Fruit fly (Drosophila melanogaster) whole organism, prepupa: ENCODE measurements around the gene ex.

Experiments
- CG10669 ChIP-seq: fragments of 200-800 bp; sonication (Bioruptor generic); optimal IDR thresholded peaks from 3 replicates; lab custom pipeline; 2018; ENCODE audit warnings: missing biosample characterization, mild to moderate bottlenecking, missing genetic modification characterization, moderate library complexity
- CG16779 ChIP-seq: fragments of 200-800 bp; sonication (Bioruptor generic); optimal IDR thresholded peaks from 3 replicates; lab custom pipeline; 2017; ENCODE audit warnings: missing biosample characterization, mild to moderate bottlenecking, missing genetic modification characterization
- CG3032 ChIP-seq: fragments of 200-800 bp; optimal IDR thresholded peaks from 2 replicates; lab custom pipeline; 2019; ENCODE audit warnings: missing biosample characterization, mild to moderate bottlenecking, missing genetic modification characterization, moderate library complexity
- CG3919 ChIP-seq: fragments of 200-800 bp; sonication (Bioruptor generic); optimal IDR thresholded peaks from 3 replicates; lab custom pipeline; 2016; ENCODE audit warnings: missing biosample characterization, missing genetic modification characterization
- Eip78C ChIP-seq: fragments of 200-800 bp; sonication (Bioruptor generic); peaks from one replicate; lab custom pipeline; 2016; ENCODE audit warnings: missing biosample characterization, missing genetic modification characterization
- Eip93F ChIP-seq: fragments of 200-800 bp; sonication (Bioruptor generic); optimal IDR thresholded peaks from 2 replicates; lab custom pipeline; 2016; ENCODE audit warnings: missing biosample characterization, mild to moderate bottlenecking, missing genetic modification characterization
- Ets96B ChIP-seq: fragments of 200-800 bp; optimal IDR thresholded peaks from 2 replicates; lab custom pipeline; 2019; ENCODE audit warnings: missing biosample characterization, mild to moderate bottlenecking, missing genetic modification characterization, moderate library complexity
- Gug ChIP-seq: fragments of 200-800 bp; sonication (Bioruptor generic); IDR thresholded peaks from 2 replicates; pipeline ENCODE4 v1.3.6; 2022; ENCODE audit warnings: missing biosample characterization, missing genetic modification characterization
- Hr4 ChIP-seq: fragments of 200-800 bp; sonication (Bioruptor generic); optimal IDR thresholded peaks from 3 replicates; lab custom pipeline; 2016; ENCODE audit warnings: missing biosample characterization, missing genetic modification characterization
- Sox102F ChIP-seq: fragments of 200-800 bp; sonication (Bioruptor generic); optimal IDR thresholded peaks from 2 replicates; lab custom pipeline; 2016; ENCODE audit warnings: missing biosample characterization, mild to moderate bottlenecking, missing genetic modification characterization
- acj6 ChIP-seq: fragments of 200-800 bp; sonication (Bioruptor generic); optimal IDR thresholded peaks from 3 replicates; lab custom pipeline; 2016; ENCODE audit warnings: missing biosample characterization, missing genetic modification characterization
- esn ChIP-seq: fragments of 200-800 bp; sonication (Bioruptor generic); optimal IDR thresholded peaks from 2 replicates; lab custom pipeline; 2016; ENCODE audit warnings: missing biosample characterization, mild to moderate bottlenecking, missing genetic modification characterization, moderate library complexity
- pdm3 ChIP-seq: fragments of 200-800 bp; sonication (Bioruptor generic); optimal IDR thresholded peaks from 3 replicates; lab custom pipeline; 2016; ENCODE audit warnings: missing biosample characterization, missing genetic modification characterization
- topi ChIP-seq: fragments of 200-800 bp; sonication (Bioruptor generic); optimal IDR thresholded peaks from 3 replicates; lab custom pipeline; 2016; ENCODE audit warnings: missing biosample characterization, missing genetic modification characterization

DNA sequence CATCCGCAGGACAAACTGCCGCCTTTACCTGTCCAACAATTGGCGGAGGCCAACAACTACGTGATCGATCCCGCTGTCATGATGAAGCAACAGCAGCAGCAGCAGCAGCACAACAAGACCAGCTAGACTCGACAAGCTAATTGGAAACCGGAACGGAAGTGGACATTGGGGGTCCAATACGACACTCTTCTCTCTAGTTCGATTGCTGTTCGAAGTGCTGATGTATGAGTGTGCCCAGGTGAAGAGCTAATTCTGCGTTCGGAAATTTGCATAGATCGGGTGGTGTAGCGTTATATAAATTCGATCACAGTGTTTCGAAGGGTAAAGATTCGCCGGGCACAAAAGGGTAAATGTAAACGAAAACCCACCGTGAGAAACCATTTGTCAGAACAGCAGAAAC, 16.1 kb downstream of the ex start:
- TF ChIP-seq topi (GFP tag; lab: Kevin White, UChicago), result no peak
- TF ChIP-seq Gug, result no peak
- no peak for TF ChIP-seq Hr4 (GFP tag; lab: Kevin White, UChicago)
- no peak for TF ChIP-seq CG3919 (GFP tag; lab: Kevin White, UChicago)
- no peak for TF ChIP-seq pdm3 (GFP tag; lab: Kevin White, UChicago)
- no peak for TF ChIP-seq Eip93F (GFP tag; lab: Kevin White, UChicago)
- TF ChIP-seq esn (GFP tag; lab: Kevin White, UChicago), result no peak
- TF ChIP-seq Sox102F (GFP tag; lab: Kevin White, UChicago), result no peak
- TF ChIP-seq Eip78C (GFP tag; lab: Kevin White, UChicago), result no peak
- TF ChIP-seq CG10669, result no peak
- no peak for TF ChIP-seq CG3032 (tag; lab: Kevin White, UChicago)
- no peak for TF ChIP-seq CG16779 (tag; lab: Kevin White, UChicago)
- TF ChIP-seq acj6 (GFP tag; lab: Kevin White, UChicago), result no peak
- no peak for TF ChIP-seq Ets96B (tag; lab: Kevin White, UChicago)
